Worm (Caenorhabditis elegans): Measurements from ENCODE around the gene sqt-1.

DNA sequence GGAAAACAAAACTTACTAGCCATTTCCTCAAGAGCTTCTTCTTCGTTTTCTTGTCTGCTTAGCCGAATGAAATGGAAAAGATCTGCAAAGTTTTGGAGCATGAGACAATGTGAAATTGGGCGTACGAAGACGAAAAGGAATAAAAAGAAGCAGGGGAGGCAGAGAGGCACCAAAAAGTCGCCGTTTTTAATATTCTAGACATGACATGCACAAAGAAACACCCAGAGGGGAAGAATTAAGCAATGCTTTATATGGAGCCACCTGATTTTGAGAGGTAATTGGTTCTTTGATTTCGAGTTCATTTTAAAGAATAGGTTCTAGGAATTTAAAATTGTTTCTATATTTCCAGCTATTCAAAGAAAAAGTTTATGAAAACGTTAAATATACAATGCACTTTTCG is 23.5 kb downstream of the sqt-1 start, which contains the start of gene T24F1.4:
- no peak for TF ChIP-seq dao-5 (tag; optimal IDR thresholded peaks at IDR 0.05)
- TF ChIP-seq him-1 (tag; optimal IDR thresholded peaks at IDR 0.05): no peak
- no peak for TF ChIP-seq W03F9.2 (tag; optimal IDR thresholded peaks at IDR 0.05)

Measured in whole organism, L4/young adult.